Worm (Caenorhabditis elegans) whole organism, L2 larva: ENCODE measurements around the gene msp-40.

ENCODE experiments used
- ZK546.5 ChIP-seq: sonication (generic microtip); optimal IDR thresholded peaks from 2 replicates; lab custom pipeline; 2017; ENCODE audit warnings: missing biosample characterization, missing genetic modification characterization
- ama-1 ChIP-seq: fragments of 150-350 bp; optimal IDR thresholded peaks from 2 replicates; lab custom pipeline; 2018; ENCODE audit warnings: inconsistent platforms
- blmp-1 ChIP-seq: sonication (generic microtip); optimal IDR thresholded peaks from 2 replicates; lab custom pipeline; 2017; ENCODE audit warnings: missing genetic modification characterization, mild to moderate bottlenecking, missing compliant biosample characterization, antibody characterized with exemption, moderate library complexity; ENCODE audit not compliant: insufficient read depth
- lin-13 ChIP-seq: fragments of 150-350 bp; optimal IDR thresholded peaks from 2 replicates; lab custom pipeline; 2014; ENCODE audit warnings: missing biosample characterization, missing genetic modification reagents, missing genetic modification characterization
- lin-39 ChIP-seq: fragments of 150-350 bp; optimal IDR thresholded peaks from 2 replicates; lab custom pipeline; 2014; ENCODE audit warnings: missing biosample characterization, missing genetic modification reagents, missing genetic modification characterization
- nhr-237 ChIP-seq: fragments of 150-350 bp; optimal IDR thresholded peaks from 2 replicates; lab custom pipeline; 2014; ENCODE audit warnings: missing biosample characterization, missing genetic modification characterization
- nhr-6 ChIP-seq: fragments of 150-350 bp; optimal IDR thresholded peaks from 2 replicates; lab custom pipeline; 2014; ENCODE audit warnings: missing biosample characterization, missing genetic modification characterization
- peb-1 ChIP-seq: fragments of 150-350 bp; optimal IDR thresholded peaks from 2 replicates; lab custom pipeline; 2014; ENCODE audit warnings: missing biosample characterization, missing genetic modification characterization
- ztf-1 ChIP-seq: fragments of 200-800 bp; sonication (Bioruptor generic); conservative IDR thresholded peaks from 2 replicates; pipeline ENCODE4 v1.3.6; 2022; ENCODE audit warnings: missing genetic modification characterization, missing compliant biosample characterization
- ztf-11 ChIP-seq: sonication (generic microtip); optimal IDR thresholded peaks from 2 replicates; lab custom pipeline; 2017; ENCODE audit warnings: missing biosample characterization, missing genetic modification characterization
- ztf-4 ChIP-seq: fragments of 150-350 bp; optimal IDR thresholded peaks from 2 replicates; lab custom pipeline; 2014; ENCODE audit warnings: missing biosample characterization, missing genetic modification characterization

DNA sequence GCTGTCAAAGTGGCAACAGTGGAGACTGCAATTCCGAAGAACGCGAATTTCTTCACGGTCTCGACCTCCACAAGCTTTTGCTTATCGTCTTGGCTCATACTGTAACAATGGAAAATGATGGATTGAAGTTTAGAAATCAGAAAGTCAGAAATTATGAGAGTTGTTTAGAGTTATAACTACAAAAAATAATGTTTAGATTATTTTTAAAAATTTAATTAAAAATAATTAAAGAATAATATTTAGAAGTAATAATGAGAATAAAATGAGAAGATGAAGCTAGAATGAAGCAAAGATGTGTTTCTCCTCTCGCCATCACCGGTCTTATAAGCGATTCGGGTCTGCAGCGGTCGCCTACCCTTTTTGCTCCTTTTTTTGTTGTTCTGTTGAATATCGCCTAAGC, 47.8 kb downstream of the msp-40 start, which contains the start of gene col-73:
- TF ChIP-seq ztf-11 = no peak
- no peak for TF ChIP-seq ama-1
- TF ChIP-seq ztf-4 = no peak
- no peak for TF ChIP-seq lin-13 (GFP tag; lab: Kevin White, UChicago)
- TF ChIP-seq nhr-237 = no peak
- TF ChIP-seq blmp-1 (tag; lab: Kevin White, UChicago) = no peak
- TF ChIP-seq ZK546.5 = no peak
- no peak for TF ChIP-seq nhr-6 (tag; lab: Kevin White, UChicago)
- TF ChIP-seq peb-1 (tag; lab: Kevin White, UChicago) = no peak
- no peak for TF ChIP-seq lin-39 (tag; lab: Kevin White, UChicago)
- TF ChIP-seq ztf-1 (GFP tag; lab: Robert Waterston, UW) = no peak
